Worm (Caenorhabditis elegans) whole organism, midembryonic: ENCODE measurements around the gene scav-3.
A peak's percentile ranks its signal among the peaks of the same experiment; 100 is the strongest.

Experiments used
- T22C8.4 ChIP-seq: fragments of 200-800 bp; sonication (Bioruptor generic); IDR thresholded peaks from 2 replicates; pipeline ENCODE4 v1.3.6; 2022; ENCODE audit warnings: missing genetic modification characterization, missing compliant biosample characterization
- cog-1 ChIP-seq: sonication (generic microtip); optimal IDR thresholded peaks from 2 replicates; lab custom pipeline; 2016; ENCODE audit warnings: missing genetic modification characterization, missing compliant biosample characterization
- flt-1 ChIP-seq: fragments of 200-800 bp; sonication (Bioruptor generic); IDR thresholded peaks from 2 replicates; pipeline ENCODE4 v1.3.6; 2022; ENCODE audit warnings: missing genetic modification characterization, missing compliant biosample characterization
- klf-2 ChIP-seq: fragments of 200-800 bp; sonication (Bioruptor generic); conservative IDR thresholded peaks from 2 replicates; pipeline ENCODE4 v1.3.6; 2022; ENCODE audit warnings: missing genetic modification reagents, missing genetic modification characterization, missing compliant biosample characterization
- med-1 ChIP-seq: sonication (generic microtip); optimal IDR thresholded peaks from 2 replicates; lab custom pipeline; 2017; ENCODE audit warnings: missing genetic modification characterization, mild to moderate bottlenecking, missing compliant biosample characterization, antibody characterized with exemption, missing genetic modification reagents; ENCODE audit not compliant: insufficient read depth
- ref-1 ChIP-seq: fragments of 200-800 bp; sonication (Bioruptor generic); conservative IDR thresholded peaks from 2 replicates; pipeline ENCODE4 v1.3.6; 2022; ENCODE audit warnings: missing genetic modification reagents, missing genetic modification characterization, missing compliant biosample characterization
- tab-1 ChIP-seq: fragments of 200-800 bp; sonication (Bioruptor generic); IDR thresholded peaks from 2 replicates; pipeline ENCODE4 v1.3.6; 2022; ENCODE audit warnings: missing genetic modification characterization, missing compliant biosample characterization
- ztf-23 ChIP-seq: fragments of 200-800 bp; sonication (Bioruptor generic); IDR thresholded peaks from 2 replicates; pipeline ENCODE4 v1.3.6; 2022; ENCODE audit warnings: missing genetic modification reagents, missing genetic modification characterization, missing compliant biosample characterization
- ztf-29 ChIP-seq: fragments of 200-800 bp; sonication (Bioruptor generic); IDR thresholded peaks from 2 replicates; pipeline ENCODE4 v1.3.6; 2022; ENCODE audit warnings: missing genetic modification reagents, missing genetic modification characterization, missing compliant biosample characterization

scav-3 gene

DNA sequence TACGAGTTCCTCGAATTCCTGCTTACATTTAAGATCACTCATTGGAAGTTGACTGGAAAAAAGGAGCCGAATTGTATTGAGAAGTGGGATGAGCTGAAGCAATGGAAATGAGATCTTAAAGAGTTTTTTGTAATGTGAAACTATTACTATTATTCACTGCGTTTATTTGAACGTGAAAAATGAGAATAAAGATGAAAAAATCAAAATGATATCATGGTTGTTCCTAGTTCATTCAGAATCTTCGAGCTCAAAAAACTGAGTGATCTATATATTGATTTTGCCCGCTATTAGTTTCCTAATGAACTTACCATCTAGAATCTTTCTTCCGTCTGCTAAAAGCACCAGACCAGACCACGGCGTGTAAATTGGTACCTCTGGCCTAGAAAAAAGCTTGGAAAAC lies 19.6 kb downstream of the scav-3 start:
- TF ChIP-seq klf-2 (GFP tag; lab: Robert Waterston, UW) (no peak), ztf-29 (no peak), flt-1 (GFP tag; lab: Robert Waterston, UW) (no peak), cog-1 (no peak), med-1 (GFP tag; lab: Kevin White, UChicago) (no peak), ref-1 (GFP tag; lab: Robert Waterston, UW) (no peak), tab-1 (GFP tag; lab: Robert Waterston, UW) (no peak), ztf-23 (GFP tag; lab: Robert Waterston, UW) (no peak), T22C8.4 (GFP tag; lab: Robert Waterston, UW) (no peak)

DNA sequence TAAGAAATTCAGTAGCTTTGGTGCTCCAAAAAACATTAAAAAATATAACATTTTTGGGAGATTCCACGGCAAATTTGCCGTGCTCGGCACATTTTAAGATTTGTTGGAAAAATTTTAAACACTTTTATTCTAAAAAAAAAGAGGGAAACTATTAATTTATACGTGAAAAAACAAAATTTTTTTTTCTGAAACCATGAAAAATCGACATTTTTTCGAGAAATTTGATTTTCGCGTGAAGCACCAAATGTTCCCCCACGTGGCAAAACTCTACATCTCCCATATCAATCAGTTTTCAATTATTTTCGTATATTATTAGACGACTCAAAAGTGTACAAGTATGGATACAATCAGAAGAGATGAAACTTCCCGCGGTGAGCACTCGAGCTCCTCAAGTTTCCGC lies 20.4 kb downstream of the scav-3 start, which contains the start of gene fbxa-218:
Gene fbxa-218, plus strand, starts transcription at position 301 of the 400 bp plus-strand sequence.
- TF ChIP-seq ref-1 (GFP tag; lab: Robert Waterston, UW) = no peak
- no peak for TF ChIP-seq ztf-23 (GFP tag; lab: Robert Waterston, UW)
- no peak for TF ChIP-seq med-1 (GFP tag; lab: Kevin White, UChicago)
- no peak for TF ChIP-seq tab-1 (GFP tag; lab: Robert Waterston, UW)
- no peak for TF ChIP-seq T22C8.4 (GFP tag; lab: Robert Waterston, UW)
- TF ChIP-seq flt-1 (GFP tag; lab: Robert Waterston, UW) = no peak
- no peak for TF ChIP-seq cog-1
- no peak for TF ChIP-seq klf-2 (GFP tag; lab: Robert Waterston, UW)
- no peak for TF ChIP-seq ztf-29

DNA sequence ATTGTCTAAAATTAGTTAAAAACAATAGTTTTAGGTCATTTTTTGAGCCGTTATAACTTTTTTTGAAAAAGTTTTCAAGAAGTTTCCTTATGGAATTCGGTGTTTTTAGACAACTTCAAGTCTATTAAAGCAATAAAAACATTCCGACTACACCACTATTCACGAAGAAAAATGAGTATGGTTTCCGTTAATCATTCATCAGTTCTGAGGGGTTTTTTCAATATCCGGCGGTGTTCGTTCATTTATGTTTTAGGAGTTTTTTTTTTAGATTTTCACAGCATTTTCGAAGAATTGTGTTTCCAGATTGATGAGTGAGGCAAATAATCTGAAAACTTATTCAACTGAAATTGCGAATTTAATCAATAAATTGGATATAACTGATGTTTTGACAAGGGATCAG lies 22.5 kb downstream of the scav-3 start, which contains the start of gene Y49E10.27:
Gene Y49E10.27, plus strand, starts transcription at position 301 of the 400 bp plus-strand sequence.
- TF ChIP-seq med-1 (GFP tag; lab: Kevin White, UChicago) = no peak
- no peak for TF ChIP-seq T22C8.4 (GFP tag; lab: Robert Waterston, UW)
- TF ChIP-seq cog-1 = no peak
- no peak for TF ChIP-seq flt-1 (GFP tag; lab: Robert Waterston, UW)
- no peak for TF ChIP-seq klf-2 (GFP tag; lab: Robert Waterston, UW)
- TF ChIP-seq ztf-23 (GFP tag; lab: Robert Waterston, UW) = no peak
- no peak for TF ChIP-seq ztf-29
- no peak for TF ChIP-seq ref-1 (GFP tag; lab: Robert Waterston, UW)
- no peak for TF ChIP-seq tab-1 (GFP tag; lab: Robert Waterston, UW)

DNA sequence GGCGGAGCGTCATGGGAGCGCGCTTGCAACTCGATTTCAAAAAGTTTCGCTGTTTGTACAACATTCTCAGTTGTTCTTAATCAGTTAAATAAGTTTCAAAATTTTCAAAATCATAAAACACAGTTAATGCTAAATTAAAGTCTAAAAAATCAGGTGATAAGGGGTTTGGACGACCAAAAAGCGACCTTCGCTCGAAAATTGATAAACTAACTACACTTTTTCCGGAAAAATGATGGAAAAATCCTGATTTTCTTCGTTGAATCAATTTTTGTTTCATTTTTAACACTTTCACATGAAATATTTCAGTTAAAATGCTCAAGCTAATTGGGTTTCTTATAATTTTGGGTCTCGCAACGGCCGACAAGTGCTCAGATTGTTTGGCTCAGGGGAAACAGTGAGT lies 26.4 kb downstream of the scav-3 start, which contains the start of gene Y49E10.16:
Gene Y49E10.16, plus strand, starts transcription at position 301 of the 400 bp plus-strand sequence.
- TF ChIP-seq ztf-29 = no peak
- no peak for TF ChIP-seq med-1 (GFP tag; lab: Kevin White, UChicago)
- no peak for TF ChIP-seq flt-1 (GFP tag; lab: Robert Waterston, UW)
- no peak for TF ChIP-seq ztf-23 (GFP tag; lab: Robert Waterston, UW)
- no peak for TF ChIP-seq T22C8.4 (GFP tag; lab: Robert Waterston, UW)
- no peak for TF ChIP-seq cog-1
- TF ChIP-seq ref-1 (GFP tag; lab: Robert Waterston, UW) = no peak
- no peak for TF ChIP-seq klf-2 (GFP tag; lab: Robert Waterston, UW)
- TF ChIP-seq tab-1 (GFP tag; lab: Robert Waterston, UW) = no peak

DNA sequence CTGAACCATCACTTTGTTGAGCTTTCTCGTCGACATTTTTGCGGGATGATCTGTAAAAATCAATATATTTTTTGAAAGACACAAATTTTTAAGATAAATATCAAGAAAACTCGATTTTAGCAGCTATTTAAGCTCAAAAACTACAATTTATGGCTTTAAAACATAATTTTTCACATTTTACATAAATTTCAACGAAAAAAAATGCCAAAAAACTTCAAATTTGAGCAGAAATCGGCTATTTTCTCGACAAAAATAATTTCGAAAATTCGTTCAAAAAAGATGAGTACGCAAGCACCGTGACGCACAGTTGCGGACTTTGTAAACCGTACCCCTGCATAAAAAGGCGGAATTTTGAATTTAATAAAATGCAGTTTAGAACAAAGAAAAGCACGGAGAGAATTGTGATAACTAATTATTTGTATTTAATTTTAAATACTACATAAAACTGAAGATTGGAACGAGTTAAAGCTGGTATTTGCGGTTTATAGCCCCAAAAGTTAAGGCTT lies 27.0 kb downstream of the scav-3 start, which contains the start of gene snr-6:
Gene snr-6, minus strand, starts transcription at position 51 of the 506 bp plus-strand sequence.
- peak; percentile 38 for TF ChIP-seq cog-1
- TF ChIP-seq ztf-23 (GFP tag; lab: Robert Waterston, UW) = no peak

DNA sequence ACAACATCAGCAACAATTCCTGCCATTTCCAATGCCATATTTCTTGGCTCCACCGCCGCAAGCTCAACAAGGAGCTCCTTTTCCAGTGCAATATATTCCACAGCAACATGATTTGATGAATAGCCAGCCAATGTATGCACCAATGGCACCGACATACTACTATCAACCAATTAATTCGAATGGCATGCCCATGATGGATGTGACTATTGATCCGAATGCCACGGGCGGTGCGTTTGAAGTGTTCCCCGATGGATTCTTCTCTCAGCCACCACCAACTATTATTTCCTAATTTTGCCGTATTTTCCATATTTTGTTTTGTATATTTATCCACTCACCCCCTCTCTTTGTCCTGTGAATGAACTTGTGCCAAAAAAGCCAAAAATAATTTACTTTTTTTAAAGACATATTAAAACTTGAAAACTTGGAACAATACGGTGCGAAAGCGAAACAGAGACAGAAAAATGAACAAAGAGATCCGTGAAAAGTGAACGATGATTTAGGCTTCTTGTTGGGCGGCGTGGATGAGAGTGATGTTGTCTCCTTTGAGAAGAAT lies 27.8 kb downstream of the scav-3 start:
- TF ChIP-seq klf-2 (GFP tag; lab: Robert Waterston, UW) = no peak

DNA sequence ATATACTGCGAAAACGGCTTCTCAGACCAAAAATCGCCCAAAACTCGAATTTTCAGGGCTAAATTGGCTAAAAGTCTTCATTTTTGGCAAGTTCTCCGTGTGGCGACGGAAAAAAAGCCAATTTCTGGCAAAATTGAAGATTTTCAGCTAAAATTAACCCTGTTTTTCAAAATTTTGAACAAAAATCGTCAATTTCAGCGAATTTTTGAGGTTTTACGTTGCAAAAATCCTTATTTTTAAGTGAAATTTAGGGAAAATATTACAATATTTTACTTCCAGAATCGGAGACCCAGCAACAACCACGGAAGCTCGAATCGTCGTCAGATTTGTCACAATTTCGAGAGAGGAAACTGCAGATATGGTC lies 28.4 kb downstream of the scav-3 start:
- TF ChIP-seq tab-1 (GFP tag; lab: Robert Waterston, UW) (no peak), cog-1 (no peak), ztf-29 (no peak), med-1 (GFP tag; lab: Kevin White, UChicago) (no peak), flt-1 (GFP tag; lab: Robert Waterston, UW) (no peak), klf-2 (GFP tag; lab: Robert Waterston, UW) (no peak), ztf-23 (GFP tag; lab: Robert Waterston, UW) (no peak), T22C8.4 (GFP tag; lab: Robert Waterston, UW) (no peak), ref-1 (GFP tag; lab: Robert Waterston, UW) (no peak)

DNA sequence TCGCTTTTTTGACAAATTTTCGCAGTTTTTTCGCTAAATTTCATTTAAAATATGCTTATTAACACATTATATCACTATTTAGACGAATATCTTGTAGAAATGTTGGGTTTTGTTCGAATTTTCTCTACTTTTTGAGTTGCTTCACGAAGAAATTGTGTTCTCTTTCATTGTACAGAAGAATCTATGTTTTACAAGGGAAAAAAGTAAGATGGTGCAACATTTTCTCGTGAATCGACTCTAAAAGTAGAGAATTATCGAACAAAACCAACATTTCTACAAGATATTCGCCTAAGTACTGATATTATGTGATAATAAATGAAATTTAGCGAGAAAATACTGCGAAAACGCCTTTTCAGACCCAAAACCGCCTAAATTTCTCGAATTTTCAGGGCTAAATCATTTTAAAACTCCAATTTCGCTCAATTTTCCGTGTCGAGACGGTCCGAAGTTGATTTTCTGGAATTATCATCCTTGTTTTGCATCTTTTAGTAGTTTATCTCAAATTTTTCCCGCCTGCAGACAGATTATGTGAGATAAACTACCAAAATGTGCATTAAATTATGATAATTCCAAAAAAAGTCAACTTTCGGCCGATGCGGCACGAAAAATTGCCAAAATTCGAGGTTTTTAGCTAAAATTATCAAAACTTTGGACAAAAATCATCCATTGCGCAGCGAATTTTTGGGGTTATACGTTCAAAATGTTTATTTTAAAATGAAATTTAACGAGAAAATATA lies 29.0 kb downstream of the scav-3 start:
- TF ChIP-seq T22C8.4 (GFP tag; lab: Robert Waterston, UW) (no peak), ztf-23 (GFP tag; lab: Robert Waterston, UW) (no peak), flt-1 (GFP tag; lab: Robert Waterston, UW) (no peak), klf-2 (GFP tag; lab: Robert Waterston, UW) (no peak), ref-1 (GFP tag; lab: Robert Waterston, UW) (no peak), cog-1 (no peak)

DNA sequence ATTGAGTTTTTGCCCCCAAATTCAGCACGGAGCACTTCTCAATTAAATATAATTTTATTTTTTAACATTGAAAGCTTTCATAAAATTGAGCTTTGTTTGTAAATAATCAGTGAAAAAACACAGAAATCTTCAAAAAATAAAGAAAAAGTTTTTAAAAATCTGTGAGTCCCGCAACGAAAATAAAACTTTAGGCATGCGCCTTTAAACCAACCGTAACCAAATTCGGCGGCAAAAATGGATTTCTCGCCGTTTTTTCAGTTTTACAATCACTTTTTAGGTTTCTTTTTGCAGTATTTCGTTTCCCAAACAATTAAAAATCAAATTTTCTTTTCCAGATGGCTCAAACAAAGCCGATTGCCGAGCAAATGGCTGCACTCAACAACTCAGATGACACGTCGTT lies 30.1 kb downstream of the scav-3 start, which contains the start of gene pie-1:
Gene pie-1, plus strand, starts transcription at position 336 of the 400 bp plus-strand sequence.
- TF ChIP-seq klf-2 (GFP tag; lab: Robert Waterston, UW) (no peak), flt-1 (GFP tag; lab: Robert Waterston, UW) (no peak), ztf-23 (GFP tag; lab: Robert Waterston, UW) (no peak), T22C8.4 (GFP tag; lab: Robert Waterston, UW) (no peak), ref-1 (GFP tag; lab: Robert Waterston, UW) (no peak), cog-1 (no peak), tab-1 (GFP tag; lab: Robert Waterston, UW) (no peak), med-1 (GFP tag; lab: Kevin White, UChicago) (no peak), ztf-29 (no peak)
